Fruit fly (Drosophila melanogaster) whole organism, embryonic: ENCODE measurements around the gene IntS2.

Experiments used
- Aef1 ChIP-seq: fragments of 200-800 bp; sonication (Bioruptor generic); IDR thresholded peaks from 3 replicates; pipeline ENCODE4 v1.3.6; 2022; ENCODE audit warnings: missing biosample characterization, missing genetic modification characterization
- Asciz ChIP-seq: fragments of 200-800 bp; sonication (Bioruptor generic); optimal IDR thresholded peaks from 2 replicates; lab custom pipeline; 2017; ENCODE audit warnings: missing biosample characterization, mild to moderate bottlenecking, missing genetic modification characterization, missing genetic modification reagents
- CG10462 ChIP-seq: fragments of 200-800 bp; sonication (Bioruptor generic); optimal IDR thresholded peaks from 2 replicates; lab custom pipeline; 2016; ENCODE audit warnings: missing biosample characterization, missing genetic modification characterization
- CG11456 ChIP-seq: fragments of 200-800 bp; sonication (Bioruptor generic); IDR thresholded peaks from 3 replicates; pipeline ENCODE4 v1.3.6; 2022; ENCODE audit warnings: missing biosample characterization, missing genetic modification characterization
- CG12071 ChIP-seq: fragments of 200-800 bp; sonication (Bioruptor generic); optimal IDR thresholded peaks from 3 replicates; lab custom pipeline; 2018; ENCODE audit warnings: missing biosample characterization, mild to moderate bottlenecking, missing genetic modification characterization
- CG12155 ChIP-seq: fragments of 200-800 bp; sonication (Bioruptor generic); optimal IDR thresholded peaks from 3 replicates; lab custom pipeline; 2016; ENCODE audit warnings: missing biosample characterization, missing genetic modification characterization
- CG12219 ChIP-seq: fragments of 200-800 bp; sonication (Bioruptor generic); optimal IDR thresholded peaks from 3 replicates; lab custom pipeline; 2018; ENCODE audit warnings: missing biosample characterization, mild to moderate bottlenecking, missing genetic modification characterization
- CG12299 ChIP-seq: fragments of 200-800 bp; sonication (Bioruptor generic); optimal IDR thresholded peaks from 2 replicates; lab custom pipeline; 2018; ENCODE audit warnings: missing biosample characterization, mild to moderate bottlenecking, missing genetic modification characterization
- CG13123 ChIP-seq: fragments of 200-800 bp; sonication (Bioruptor generic); optimal IDR thresholded peaks from 2 replicates; lab custom pipeline; 2016; ENCODE audit warnings: missing biosample characterization, missing genetic modification characterization
- CG13296 ChIP-seq: fragments of 200-800 bp; sonication (Bioruptor generic); optimal IDR thresholded peaks from 3 replicates; lab custom pipeline; 2018; ENCODE audit warnings: missing biosample characterization, mild to moderate bottlenecking, missing genetic modification characterization
- CG13624 ChIP-seq: fragments of 200-800 bp; sonication (Bioruptor generic); optimal IDR thresholded peaks from 2 replicates; lab custom pipeline; 2016; ENCODE audit warnings: missing biosample characterization, missing genetic modification characterization
- CG16779 ChIP-seq: fragments of 200-800 bp; sonication (Bioruptor generic); IDR thresholded peaks from 2 replicates; pipeline ENCODE4 v1.3.6; 2022; ENCODE audit warnings: missing biosample characterization, missing genetic modification characterization
- CG18764 ChIP-seq: fragments of 200-800 bp; sonication (Bioruptor generic); optimal IDR thresholded peaks from 3 replicates; lab custom pipeline; 2016; ENCODE audit warnings: missing biosample characterization, missing genetic modification characterization
- CG2875 ChIP-seq: fragments of 200-800 bp; sonication (Bioruptor generic); optimal IDR thresholded peaks from 2 replicates; lab custom pipeline; 2017; ENCODE audit warnings: missing biosample characterization, mild to moderate bottlenecking, missing genetic modification characterization, missing genetic modification reagents
- CG3065 ChIP-seq: fragments of 200-800 bp; sonication (Bioruptor generic); optimal IDR thresholded peaks from 2 replicates; lab custom pipeline; 2016; ENCODE audit warnings: missing biosample characterization, missing genetic modification characterization
- CG31441 ChIP-seq: fragments of 200-800 bp; sonication (Bioruptor generic); IDR thresholded peaks from 2 replicates; pipeline ENCODE4 v1.3.6; 2022; ENCODE audit warnings: missing biosample characterization, missing genetic modification characterization
- CG3163 ChIP-seq: fragments of 200-800 bp; sonication (Bioruptor generic); optimal IDR thresholded peaks from 3 replicates; lab custom pipeline; 2016; ENCODE audit warnings: missing biosample characterization, missing genetic modification characterization
- CG3281 ChIP-seq: fragments of 200-800 bp; sonication (Bioruptor generic); optimal IDR thresholded peaks from 3 replicates; lab custom pipeline; 2017; ENCODE audit warnings: missing biosample characterization, mild to moderate bottlenecking, missing genetic modification characterization
- CG3838 ChIP-seq: fragments of 200-800 bp; sonication (Bioruptor generic); optimal IDR thresholded peaks from 3 replicates; lab custom pipeline; 2016; ENCODE audit warnings: missing biosample characterization, missing genetic modification characterization
- CG4404 ChIP-seq: fragments of 200-800 bp; sonication (Bioruptor generic); IDR thresholded peaks from 2 replicates; pipeline ENCODE4 v1.3.6; 2022; ENCODE audit warnings: missing biosample characterization, missing genetic modification characterization
- CG9437 ChIP-seq: fragments of 200-800 bp; sonication (Bioruptor generic); optimal IDR thresholded peaks from 2 replicates; lab custom pipeline; 2018; ENCODE audit warnings: missing biosample characterization, mild to moderate bottlenecking, missing genetic modification characterization
- CG9609 ChIP-seq: fragments of 200-800 bp; sonication (Bioruptor generic); optimal IDR thresholded peaks from 3 replicates; lab custom pipeline; 2016; ENCODE audit warnings: missing biosample characterization, missing genetic modification characterization
- CG9876 ChIP-seq: fragments of 200-800 bp; sonication (Bioruptor generic); optimal IDR thresholded peaks from 2 replicates; lab custom pipeline; 2016; ENCODE audit warnings: missing biosample characterization, missing genetic modification characterization
- Dfd ChIP-seq, 2 experiments: fragments of >200 bp; optimal IDR thresholded peaks; 2 replicates each; lab custom pipeline; 2017; ENCODE audit warnings: missing biosample characterization in 2 of 2, missing genetic modification characterization in 2 of 2
- Dp ChIP-seq: fragments of 200-800 bp; sonication (Bioruptor generic); optimal IDR thresholded peaks from 2 replicates; lab custom pipeline; 2018; ENCODE audit warnings: missing biosample characterization, mild to moderate bottlenecking, missing genetic modification characterization, moderate library complexity
- Elba2 ChIP-seq: fragments of 200-800 bp; sonication (Bioruptor generic); optimal IDR thresholded peaks from 3 replicates; lab custom pipeline; 2016; ENCODE audit warnings: missing biosample characterization, missing genetic modification characterization
- Ets97D ChIP-seq: fragments of 200-800 bp; sonication (Bioruptor generic); optimal IDR thresholded peaks from 3 replicates; lab custom pipeline; 2016; ENCODE audit warnings: missing biosample characterization, missing genetic modification characterization
- Hand ChIP-seq: fragments of 200-800 bp; sonication (Bioruptor generic); optimal IDR thresholded peaks from 2 replicates; lab custom pipeline; 2017; ENCODE audit warnings: mild to moderate bottlenecking, missing biosample characterization, missing genetic modification reagents, missing genetic modification characterization
- Hmr ChIP-seq: fragments of 200-800 bp; sonication (Bioruptor generic); optimal IDR thresholded peaks from 3 replicates; lab custom pipeline; 2017; ENCODE audit warnings: mild to moderate bottlenecking, missing biosample characterization, missing genetic modification reagents, missing genetic modification characterization
- Hr3 ChIP-seq: fragments of 200-800 bp; sonication (Bioruptor generic); optimal IDR thresholded peaks from 3 replicates; lab custom pipeline; 2016; ENCODE audit warnings: missing biosample characterization, missing genetic modification characterization
- MESR4 ChIP-seq: fragments of 200-800 bp; sonication (Bioruptor generic); optimal IDR thresholded peaks from 2 replicates; lab custom pipeline; 2018; ENCODE audit warnings: missing biosample characterization, mild to moderate bottlenecking, missing genetic modification characterization, moderate library complexity
- Mes4 ChIP-seq: fragments of 200-800 bp; sonication (Bioruptor generic); optimal IDR thresholded peaks from 2 replicates; lab custom pipeline; 2016; ENCODE audit warnings: missing biosample characterization, missing genetic modification characterization
- Taf1 ChIP-seq: fragments of 200-800 bp; sonication (Bioruptor generic); IDR thresholded peaks from 2 replicates; pipeline ENCODE4 v1.3.6; 2022; ENCODE audit warnings: missing biosample characterization, missing genetic modification characterization
- Xrp1 ChIP-seq: fragments of 200-800 bp; sonication (Bioruptor generic); IDR thresholded peaks from 2 replicates; pipeline ENCODE4 v1.3.6; 2022; ENCODE audit warnings: missing biosample characterization, missing genetic modification characterization
- ac ChIP-seq: fragments of 200-800 bp; sonication (Bioruptor generic); optimal IDR thresholded peaks from 3 replicates; lab custom pipeline; 2017; ENCODE audit warnings: missing biosample characterization, mild to moderate bottlenecking, missing genetic modification characterization
- chm ChIP-seq: fragments of 200-800 bp; sonication (Bioruptor generic); IDR thresholded peaks from 2 replicates; pipeline ENCODE4 v1.3.6; 2022; ENCODE audit warnings: missing biosample characterization, missing genetic modification characterization
- crc ChIP-seq: fragments of 200-800 bp; sonication (Bioruptor generic); optimal IDR thresholded peaks from 2 replicates; lab custom pipeline; 2016; ENCODE audit warnings: missing biosample characterization, missing genetic modification characterization
- fd102C ChIP-seq: fragments of 200-800 bp; sonication (Bioruptor generic); optimal IDR thresholded peaks from 2 replicates; lab custom pipeline; 2018; ENCODE audit warnings: missing biosample characterization, mild to moderate bottlenecking, missing genetic modification characterization, moderate library complexity
- fru ChIP-seq: fragments of >200 bp; optimal IDR thresholded peaks from 2 replicates; lab custom pipeline; 2017
- grau ChIP-seq: fragments of 200-800 bp; optimal IDR thresholded peaks from 3 replicates; lab custom pipeline; 2019; ENCODE audit warnings: missing biosample characterization, mild to moderate bottlenecking, missing genetic modification characterization, moderate library complexity
- gro ChIP-seq: fragments of 200-800 bp; sonication (Bioruptor generic); optimal IDR thresholded peaks from 2 replicates; lab custom pipeline; 2016; ENCODE audit warnings: missing biosample characterization, missing genetic modification characterization
- ham ChIP-seq: fragments of 200-800 bp; sonication (Bioruptor generic); IDR thresholded peaks from 2 replicates; pipeline ENCODE4 v1.3.6; 2022; ENCODE audit warnings: missing biosample characterization, missing genetic modification characterization
- luna ChIP-seq: fragments of 200-800 bp; sonication (Bioruptor generic); optimal IDR thresholded peaks from 2 replicates; lab custom pipeline; 2016; ENCODE audit warnings: missing biosample characterization, missing genetic modification characterization
- nom ChIP-seq: fragments of 200-800 bp; sonication (Bioruptor generic); optimal IDR thresholded peaks from 2 replicates; lab custom pipeline; 2017; ENCODE audit warnings: missing biosample characterization, missing genetic modification characterization, mild to moderate bottlenecking, moderate library complexity, missing genetic modification reagents
- oc ChIP-seq: fragments of 200-800 bp; sonication (Bioruptor generic); optimal IDR thresholded peaks from 2 replicates; lab custom pipeline; 2018; ENCODE audit warnings: missing biosample characterization, mild to moderate bottlenecking, missing genetic modification characterization, moderate library complexity
- org-1 ChIP-seq: fragments of 200-800 bp; sonication (Bioruptor generic); optimal IDR thresholded peaks from 2 replicates; lab custom pipeline; 2017; ENCODE audit warnings: missing biosample characterization, missing genetic modification characterization
- run ChIP-seq: fragments of 200-800 bp; sonication (Bioruptor generic); optimal IDR thresholded peaks from 3 replicates; lab custom pipeline; 2018; ENCODE audit warnings: missing biosample characterization, mild to moderate bottlenecking, missing genetic modification characterization
- stwl ChIP-seq: fragments of 200-800 bp; sonication (Bioruptor generic); optimal IDR thresholded peaks from 3 replicates; lab custom pipeline; 2018; ENCODE audit warnings: missing biosample characterization, mild to moderate bottlenecking, missing genetic modification characterization, moderate library complexity
- tin ChIP-seq: fragments of 200-800 bp; sonication (Bioruptor generic); optimal IDR thresholded peaks from 3 replicates; lab custom pipeline; 2016; ENCODE audit warnings: missing biosample characterization, missing genetic modification characterization
- tx ChIP-seq: fragments of 200-800 bp; sonication (Bioruptor generic); optimal IDR thresholded peaks from 2 replicates; lab custom pipeline; 2016; ENCODE audit warnings: missing biosample characterization, missing genetic modification characterization
- unc-4 ChIP-seq: fragments of 200-800 bp; sonication (Bioruptor generic); IDR thresholded peaks from 2 replicates; pipeline ENCODE4 v1.3.6; 2022; ENCODE audit warnings: missing biosample characterization, missing genetic modification characterization; ENCODE audit not compliant: partially characterized antibody
- zen ChIP-seq: fragments of 200-800 bp; sonication (Bioruptor generic); optimal IDR thresholded peaks from 3 replicates; lab custom pipeline; 2018; ENCODE audit warnings: missing biosample characterization, mild to moderate bottlenecking, missing genetic modification characterization, moderate library complexity

IntS2 gene

dm6 chrX:17624983-17625401 is 31.6 kb downstream of the IntS2 start (continued):
- TF ChIP-seq grau (tag; lab: Kevin White, UChicago) (peak; percentile 91), Taf1 (GFP tag; lab: Robert Waterston, UW) (peak; percentile 66; the same call in 1 of the 2 replicates), CG9437 (peak; percentile 86), Hand (GFP tag; lab: Kevin White, UChicago) (peak; percentile 79), CG13123 (peak; percentile 44), Elba2 (GFP tag; lab: Kevin White, UChicago) (no peak), tin (GFP tag; lab: Kevin White, UChicago) (peak; percentile 76), stwl (tag; lab: Kevin White, UChicago) (no peak), run (peak; percentile 89), CG3838 (peak; percentile 37), nom (GFP tag; lab: Kevin White, UChicago) (peak; percentile 81), CG11456 (GFP tag; lab: Robert Waterston, UW) (peak; percentile 74; the same call in 2 of the 3 replicates), Aef1 (peak; percentile 75), CG10462 (GFP tag; lab: Kevin White, UChicago) (peak; percentile 62), Xrp1 (GFP tag; lab: Robert Waterston, UW) (peak; percentile 83), CG3281 (peak; percentile 94), oc (tag; lab: Kevin White, UChicago) (peak; percentile 85), Mes4 (GFP tag; lab: Kevin White, UChicago) (peak; percentile 73), crc (GFP tag; lab: Kevin White, UChicago) (peak; percentile 71), CG16779 (GFP tag; lab: Robert Waterston, UW) (no peak; the same call in 1 of the 2 replicates), CG12299 (tag; lab: Kevin White, UChicago) (peak; percentile 85), ham (no peak), MESR4 (GFP tag; lab: Kevin White, UChicago) (peak; percentile 10), org-1 (GFP tag; lab: Kevin White, UChicago) (peak; percentile 91), CG12071 (GFP tag; lab: Kevin White, UChicago) (peak; percentile 94), zen (peak; percentile 62), Hr3 (GFP tag; lab: Kevin White, UChicago) (peak; percentile 66), Dfd (GFP tag; optimal IDR thresholded peaks at IDR 0.05; lab: Kevin White, UChicago) (no peak), CG9876 (GFP tag; lab: Kevin White, UChicago) (peak; percentile 49), CG12219 (peak; percentile 93), chm (peak; percentile 61), fd102C (GFP tag; lab: Kevin White, UChicago) (no peak), fru (no peak), ac (GFP tag; lab: Kevin White, UChicago) (peak; percentile 48), unc-4 (GFP tag; lab: Robert Waterston, UW) (no peak), CG9609 (GFP tag; lab: Kevin White, UChicago) (peak; percentile 71), Ets97D (GFP tag; lab: Kevin White, UChicago) (peak; percentile 72), CG13296 (GFP tag; lab: Kevin White, UChicago) (peak; percentile 94), tx (peak; percentile 68), gro (peak; percentile 81), CG3163 (GFP tag; lab: Kevin White, UChicago) (peak; percentile 10), Asciz (GFP tag; lab: Kevin White, UChicago) (peak; percentile 81), Dp (GFP tag; lab: Kevin White, UChicago) (no peak), CG31441 (GFP tag; lab: Robert Waterston, UW) (peak; percentile 86; the same call in 1 of the 2 replicates), CG3065 (GFP tag; lab: Kevin White, UChicago) (peak; percentile 46), CG13624 (GFP tag; lab: Kevin White, UChicago) (peak; percentile 80), luna (GFP tag; lab: Kevin White, UChicago) (peak; percentile 53), CG12155 (GFP tag; lab: Kevin White, UChicago) (peak; percentile 75), CG2875 (GFP tag; lab: Kevin White, UChicago) (peak; percentile 62), CG18764 (GFP tag; lab: Kevin White, UChicago) (peak; percentile 62), CG4404 (no peak; the same call in 1 of the 2 replicates), Hmr (peak; percentile 90)
